Fruit fly (Drosophila melanogaster): ENCODE results near the gene CG43373.
A peak's percentile ranks its signal among the peaks of the same experiment; 100 is the strongest.

CG43373 gene

dm6 chr3L:16544220-16544619 is 1.1 kb upstream of the CG43373 start (continued):
- TF ChIP-seq dm (GFP tag; optimal IDR thresholded peaks at IDR 0.05) (no peak), grn (GFP tag; optimal IDR thresholded peaks at IDR 0.05) (no peak), MTF-1 (GFP tag; optimal IDR thresholded peaks at IDR 0.05; ENCODE audit: borderline replicate concordance) (no peak), Ets65A (GFP tag) (peak; percentile 11), shn (GFP tag; optimal IDR thresholded peaks at IDR 0.05) (no peak), lola (GFP tag; optimal IDR thresholded peaks at IDR 0.05) (peak in 1 of 3 experiments; percentile 29), Sry-δ (GFP tag; optimal IDR thresholded peaks at IDR 0.05) (no peak), crp (GFP tag; optimal IDR thresholded peaks at IDR 0.05) (no peak), CG17568 (GFP tag; optimal IDR thresholded peaks at IDR 0.05) (no peak), HHEX (GFP tag; optimal IDR thresholded peaks at IDR 0.05) (no peak), CG3995 (GFP tag; optimal IDR thresholded peaks at IDR 0.05) (no peak), Nf-YA (GFP tag; IDR thresholded peaks at IDR 0.05) (0 out of 2 replicates have a peak, but pooled peaks have one; percentile 25), CG31441 (GFP tag; IDR thresholded peaks at IDR 0.05) (0 out of 2 replicates have a peak, but pooled peaks have one; percentile 19), CG1024 (GFP tag; IDR thresholded peaks at IDR 0.05) (peak; percentile 26; the same call in 1 of the 2 replicates), CG12942 (GFP tag; optimal IDR thresholded peaks at IDR 0.05) (peak; percentile 31), en (GFP tag; optimal IDR thresholded peaks at IDR 0.05) (no peak), CG3065 (GFP tag; optimal IDR thresholded peaks at IDR 0.05) (no peak), hb (GFP tag; IDR thresholded peaks at IDR 0.05; ENCODE audit: partially characterized antibody) (no peak), unpg (GFP tag; optimal IDR thresholded peaks at IDR 0.05) (peak; percentile 57), esg (GFP tag; conservative IDR thresholded peaks at IDR 0.05) (peak; percentile 28; the same call in 1 of the 2 replicates), gro (GFP tag; optimal IDR thresholded peaks at IDR 0.05) (no peak), zfh2 (GFP tag; optimal IDR thresholded peaks at IDR 0.05) (no peak), al (GFP tag; IDR thresholded peaks at IDR 0.05) (no peak), CG9817 (tag; optimal IDR thresholded peaks at IDR 0.05) (no peak), kah (GFP tag; optimal IDR thresholded peaks at IDR 0.05) (no peak), sens-2 (GFP tag; IDR thresholded peaks at IDR 0.05) (no peak), psq (GFP tag; optimal IDR thresholded peaks at IDR 0.05) (no peak), Dip2 (GFP tag; IDR thresholded peaks at IDR 0.05) (no peak), zen2 (GFP tag; IDR thresholded peaks at IDR 0.05; ENCODE audit: partially characterized antibody) (no peak), sob (GFP tag; IDR thresholded peaks at IDR 0.05) (peak; percentile 63), sr (GFP tag; IDR thresholded peaks at IDR 0.05) (no peak), dysf (GFP tag; IDR thresholded peaks at IDR 0.05) (peak; percentile 37; the same call in 1 of the 3 replicates), chif (GFP tag; optimal IDR thresholded peaks at IDR 0.05) (peak in 1 of 2 experiments; percentile 65), gt (GFP tag; IDR thresholded peaks at IDR 0.05) (no peak), CG11456 (GFP tag; IDR thresholded peaks at IDR 0.05) (0 out of 3 replicates have a peak, but pooled peaks have one; percentile 22), dpn (GFP tag; optimal IDR thresholded peaks at IDR 0.05) (peak in 1 of 2 experiments; percentile 63), disco-r (GFP tag; optimal IDR thresholded peaks at IDR 0.05) (no peak), CG10209 (GFP tag; optimal IDR thresholded peaks at IDR 0.05) (peak; percentile 31), CG1602 (GFP tag; optimal IDR thresholded peaks at IDR 0.05) (peak; percentile 30), CG7928 (GFP tag; optimal IDR thresholded peaks at IDR 0.05) (no peak), CG1647 (GFP tag; optimal IDR thresholded peaks at IDR 0.05) (peak; percentile 21), slou (GFP tag; optimal IDR thresholded peaks at IDR 0.05) (no peak), aop (GFP tag; IDR thresholded peaks at IDR 0.05) (no peak), pros (GFP tag; optimal IDR thresholded peaks at IDR 0.05) (no peak), Vsx1 (GFP tag; optimal IDR thresholded peaks at IDR 0.05) (no peak), ind (GFP tag; optimal IDR thresholded peaks at IDR 0.05) (peak; percentile 32), trem (tag; optimal IDR thresholded peaks at IDR 0.05) (no peak), lmd (GFP tag; IDR thresholded peaks at IDR 0.05) (peak; percentile 57), HmgD (GFP tag; optimal IDR thresholded peaks at IDR 0.05) (no peak), CG1603 (tag; optimal IDR thresholded peaks at IDR 0.05) (peak; percentile 82), emc (GFP tag; optimal IDR thresholded peaks at IDR 0.05) (no peak), ab (GFP tag; optimal IDR thresholded peaks at IDR 0.05) (no peak)
